Worm (Caenorhabditis elegans): ENCODE measurements around the gene nhr-115.

DNA sequence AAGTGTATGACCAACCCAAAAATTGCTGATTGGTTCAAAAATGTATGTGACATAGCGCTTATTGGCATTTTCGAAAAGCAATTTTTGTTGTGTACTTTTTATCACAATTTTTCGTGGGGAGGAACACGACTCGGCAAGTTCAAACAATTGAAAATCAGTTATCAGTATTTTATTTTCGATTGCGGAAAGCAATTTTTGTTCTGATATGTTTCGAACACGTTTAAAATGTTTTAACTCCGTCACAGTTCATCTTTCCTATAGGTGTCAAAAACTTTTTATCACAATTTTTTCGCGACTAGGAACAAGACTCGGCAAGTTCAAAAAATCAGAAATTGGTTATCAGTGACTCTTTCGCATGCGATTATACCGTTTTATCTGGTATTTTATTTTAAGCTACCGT is 15.9 kb downstream of the nhr-115 start:
- TF ChIP-seq hnd-1 (tag; optimal IDR thresholded peaks at IDR 0.05) (no peak), ama-1 (optimal IDR thresholded peaks at IDR 0.05) (no peak), B0310.2 (tag; optimal IDR thresholded peaks at IDR 0.05) (no peak), hmbx-1 (tag; optimal IDR thresholded peaks at IDR 0.05) (no peak), pes-1 (GFP tag; IDR thresholded peaks at IDR 0.05) (no peak), flt-1 (GFP tag; IDR thresholded peaks at IDR 0.05) (no peak), F13C5.2 (tag; optimal IDR thresholded peaks at IDR 0.05) (no peak), tbx-11 (GFP tag; IDR thresholded peaks at IDR 0.05) (no peak), tbx-37 (GFP tag; conservative IDR thresholded peaks at IDR 0.05) (no peak), ceh-36 (tag; optimal IDR thresholded peaks at IDR 0.05) (no peak), tra-4 (tag; optimal IDR thresholded peaks at IDR 0.05) (no peak), ceh-13 (GFP tag; optimal IDR thresholded peaks at IDR 0.05) (no peak), sea-1 (GFP tag; conservative IDR thresholded peaks at IDR 0.05) (no peak), hmg-4 (GFP tag; optimal IDR thresholded peaks at IDR 0.05) (no peak)
